Worm (Caenorhabditis elegans): Measurements from ENCODE around the gene srh-250.

- no peak for TF ChIP-seq ets-7 (tag; optimal IDR thresholded peaks at IDR 0.05)
- no peak for TF ChIP-seq B0310.2 (tag; optimal IDR thresholded peaks at IDR 0.05)
- no peak for TF ChIP-seq tra-4 (tag; optimal IDR thresholded peaks at IDR 0.05)
- TF ChIP-seq hnd-1 (tag; optimal IDR thresholded peaks at IDR 0.05), result no peak
Observed at ce11 chrII:3839562-3839961, 38.9 kb upstream of the srh-250 start, which contains the start of gene C17A2.4.

Measured in whole organism, early embryonic.